Worm (Caenorhabditis elegans): ENCODE measurements around the gene F58A4.2.

DNA sequence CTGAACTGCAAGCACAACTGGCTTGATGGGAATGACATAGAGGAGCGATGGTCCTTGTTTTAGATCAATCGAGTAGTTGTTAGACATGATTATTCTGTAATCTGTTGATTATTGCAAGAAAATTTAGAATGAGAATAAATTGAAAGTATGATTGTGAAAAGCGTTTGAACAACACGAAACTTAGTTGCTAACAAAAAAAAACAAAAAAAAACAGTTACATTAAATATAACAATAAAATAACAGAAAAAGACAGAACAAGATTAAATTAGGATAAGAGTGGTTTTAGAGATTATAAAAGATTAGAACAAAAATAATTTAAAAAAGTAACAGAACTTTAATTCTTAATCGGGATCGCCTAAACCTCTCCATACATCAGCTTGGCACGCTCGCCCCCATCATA, 37.3 kb downstream of the F58A4.2 start, which contains the start of gene C48B4.9:
- TF ChIP-seq flt-1 (GFP tag; IDR thresholded peaks at IDR 0.05) (no peak), tab-1 (GFP tag; IDR thresholded peaks at IDR 0.05) (no peak), ztf-29 (GFP tag; IDR thresholded peaks at IDR 0.05) (no peak), cog-1 (tag; optimal IDR thresholded peaks at IDR 0.05) (no peak), T22C8.4 (GFP tag; IDR thresholded peaks at IDR 0.05) (no peak), klf-2 (GFP tag; conservative IDR thresholded peaks at IDR 0.05) (no peak), med-1 (GFP tag; optimal IDR thresholded peaks at IDR 0.05; ENCODE audit: insufficient read depth) (no peak), ztf-23 (GFP tag; IDR thresholded peaks at IDR 0.05) (no peak)
